Fruit fly (Drosophila melanogaster): Measurements from ENCODE around the gene lds.

DNA sequence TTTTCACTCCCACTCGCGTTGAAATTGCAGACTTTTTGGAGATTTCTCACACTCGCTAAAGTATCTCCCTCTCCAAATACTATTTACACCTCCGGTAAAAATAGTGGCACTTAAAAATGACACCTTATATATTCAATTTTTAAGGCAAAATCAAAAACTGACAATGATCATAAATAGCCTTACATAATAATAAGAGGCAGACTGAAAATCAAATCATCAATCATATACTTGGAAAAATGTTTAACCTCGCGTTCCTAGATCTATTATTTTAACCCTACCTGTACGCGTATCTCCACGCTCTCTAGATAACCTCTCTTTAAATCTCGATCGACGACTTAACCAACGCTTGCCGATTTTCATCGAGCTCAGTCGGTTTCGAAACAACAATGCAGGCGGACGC, 24.8 kb upstream of the lds start:
- TF ChIP-seq CTCF (optimal IDR thresholded peaks at IDR 0.05), result no peak
- no peak for TF ChIP-seq CG8478 (optimal IDR thresholded peaks at IDR 0.05)
